Worm (Caenorhabditis elegans): ENCODE results near the gene T22F3.11.

- TF ChIP-seq dao-5 (tag; optimal IDR thresholded peaks at IDR 0.05) (no peak), W03F9.2 (tag; optimal IDR thresholded peaks at IDR 0.05) (no peak)
These were observed 32.7 kb downstream of the T22F3.11 start for ce11 chrV:3581643-3582042.
